Worm (Caenorhabditis elegans): Measurements from ENCODE around the gene kdin-1.
A peak's percentile ranks its signal among the peaks of the same experiment; 100 is the strongest.

kdin-1 gene

ce11 chrIV:11063962-11064361 is 25.5 kb downstream of the kdin-1 start, which contains the start of gene ttr-16 (continued):
- TF ChIP-seq unc-130 (tag; optimal IDR thresholded peaks at IDR 0.05) (peak; percentile 42), tlp-1 (tag; optimal IDR thresholded peaks at IDR 0.05) (no peak), unc-30 (tag; optimal IDR thresholded peaks at IDR 0.05) (no peak), ztf-11 (tag; optimal IDR thresholded peaks at IDR 0.05) (no peak), dsc-1 (tag; optimal IDR thresholded peaks at IDR 0.05) (no peak), tbx-2 (tag; optimal IDR thresholded peaks at IDR 0.05) (no peak)

- TF ChIP-seq tbx-2 (tag; optimal IDR thresholded peaks at IDR 0.05) (no peak), nhr-19 (GFP tag; conservative IDR thresholded peaks at IDR 0.05) (peak; percentile 36), mep-1 (tag; optimal IDR thresholded peaks at IDR 0.05) (no peak), nhr-71 (tag; optimal IDR thresholded peaks at IDR 0.05) (peak; percentile 58), unc-86 (tag; optimal IDR thresholded peaks at IDR 0.05) (no peak), nhr-20 (tag; optimal IDR thresholded peaks at IDR 0.05) (no peak), snu-23 (GFP tag; optimal IDR thresholded peaks at IDR 0.05) (peak; percentile 17), lin-14 (GFP tag; optimal IDR thresholded peaks at IDR 0.05) (peak; percentile 53), ets-5 (GFP tag; IDR thresholded peaks at IDR 0.05) (no peak), C34B4.2 (tag; optimal IDR thresholded peaks at IDR 0.05) (no peak), lin-39 (tag; optimal IDR thresholded peaks at IDR 0.05) (peak; percentile 50), lsy-2 (tag; optimal IDR thresholded peaks at IDR 0.05) (peak; percentile 12 to 45), elt-3 (tag; optimal IDR thresholded peaks at IDR 0.05) (no peak), pqm-1 (tag; optimal IDR thresholded peaks at IDR 0.05) (no peak), fkh-8 (tag; optimal IDR thresholded peaks at IDR 0.05) (no peak), ztf-4 (tag; optimal IDR thresholded peaks at IDR 0.05) (no peak), rnt-1 (tag; optimal IDR thresholded peaks at IDR 0.05) (peak; percentile 55), fkh-10 (GFP tag; optimal IDR thresholded peaks at IDR 0.05) (no peak)
These were observed 28.5 kb downstream of the kdin-1 start, which contains the start of gene ttr-17 for ce11 chrIV:11067003-11067402. Gene ttr-17 (minus strand): TSS chrIV:11067026.

- TF ChIP-seq snu-23 (GFP tag; optimal IDR thresholded peaks at IDR 0.05) = peak; percentile 64
- no peak for TF ChIP-seq hlh-17 (GFP tag; optimal IDR thresholded peaks at IDR 0.05; ENCODE audit: borderline replicate concordance)
- no peak for TF ChIP-seq egl-13 (tag; optimal IDR thresholded peaks at IDR 0.05)
- no peak for TF ChIP-seq nhr-77 (tag; optimal IDR thresholded peaks at IDR 0.05)
- TF ChIP-seq ama-1 (optimal IDR thresholded peaks at IDR 0.05) = no peak
- TF ChIP-seq lir-3 (tag; optimal IDR thresholded peaks at IDR 0.05; ENCODE audit: poor library complexity) = peak; percentile 60
- peak; percentile 15 to 44 for TF ChIP-seq efl-1 (optimal IDR thresholded peaks at IDR 0.05)
- TF ChIP-seq efl-1 (GFP tag; optimal IDR thresholded peaks at IDR 0.05 in 1 of 2) = peak in 1 of 2 experiments; percentile 65
- no peak for TF ChIP-seq nhr-28 (tag; optimal IDR thresholded peaks at IDR 0.05)
- peak; percentile 96 for TF ChIP-seq nhr-71 (tag; optimal IDR thresholded peaks at IDR 0.05)
- no peak for TF ChIP-seq egl-27 (tag; optimal IDR thresholded peaks at IDR 0.05)
- peak in 1 of 3 experiments; percentile 3 for TF ChIP-seq dpl-1 (GFP tag; optimal IDR thresholded peaks at IDR 0.05)
- TF ChIP-seq isw-1 (GFP tag; IDR thresholded peaks at IDR 0.05) = no peak
- TF ChIP-seq Y116A8C.19 (tag; optimal IDR thresholded peaks at IDR 0.05; ENCODE audit: borderline replicate concordance) = no peak
- no peak for TF ChIP-seq ets-5 (GFP tag; IDR thresholded peaks at IDR 0.05)
- no peak for TF ChIP-seq vab-15 (tag; optimal IDR thresholded peaks at IDR 0.05)
- peak; percentile 8 for TF ChIP-seq mep-1 (tag; optimal IDR thresholded peaks at IDR 0.05)
- no peak for TF ChIP-seq ceh-88 (GFP tag; IDR thresholded peaks at IDR 0.05)
- TF ChIP-seq unc-62 (GFP tag; optimal IDR thresholded peaks at IDR 0.05) = peak; percentile 61
- no peak for TF ChIP-seq irx-1 (tag; optimal IDR thresholded peaks at IDR 0.05)
- no peak for TF ChIP-seq pag-3 (tag; optimal IDR thresholded peaks at IDR 0.05; ENCODE audit: borderline replicate concordance, insufficient read depth)
- peak; percentile 96 for TF ChIP-seq lin-39 (tag; optimal IDR thresholded peaks at IDR 0.05)
- no peak for TF ChIP-seq elt-3 (tag; optimal IDR thresholded peaks at IDR 0.05)
- no peak for TF ChIP-seq lin-35 (GFP tag; optimal IDR thresholded peaks at IDR 0.05)
- no peak for TF ChIP-seq unc-30 (tag; optimal IDR thresholded peaks at IDR 0.05)
- TF ChIP-seq fkh-10 (GFP tag; optimal IDR thresholded peaks at IDR 0.05) = no peak
- no peak for TF ChIP-seq skn-1 (tag; optimal IDR thresholded peaks at IDR 0.05)
- TF ChIP-seq nhr-85 (tag) = peak; percentile 39
- TF ChIP-seq fkh-4 (tag; optimal IDR thresholded peaks at IDR 0.05; ENCODE audit: borderline replicate concordance) = no peak
- TF ChIP-seq ztf-4 (tag; optimal IDR thresholded peaks at IDR 0.05) = peak; percentile 69
- TF ChIP-seq ceh-8 (GFP tag; optimal IDR thresholded peaks at IDR 0.05) = no peak
- peak; percentile 42 for TF ChIP-seq unc-130 (tag; optimal IDR thresholded peaks at IDR 0.05)
- no peak for TF ChIP-seq fkh-8 (tag; optimal IDR thresholded peaks at IDR 0.05)
- TF ChIP-seq mef-2 (tag; optimal IDR thresholded peaks at IDR 0.05) = no peak
- TF ChIP-seq ces-1 (GFP tag; optimal IDR thresholded peaks at IDR 0.05) = no peak
- TF ChIP-seq fos-1 (tag; optimal IDR thresholded peaks at IDR 0.05) = peak; percentile 33
- no peak for TF ChIP-seq pqm-1 (tag; optimal IDR thresholded peaks at IDR 0.05)
These were observed 29.9 kb downstream of the kdin-1 start for ce11 chrIV:11068314-11068713.

All from whole organism, L1 larva.